Worm (Caenorhabditis elegans) whole organism, late embryonic: Measurements from ENCODE around the gene R08E5.4.

Experiments
- C08G9.2 ChIP-seq: sonication (generic microtip); optimal IDR thresholded peaks from 2 replicates; lab custom pipeline; 2016; ENCODE audit warnings: mild to moderate bottlenecking, missing genetic modification characterization, moderate library complexity, missing compliant biosample characterization
- Y22D7AL.16 ChIP-seq: sonication (generic microtip); optimal IDR thresholded peaks from 2 replicates; lab custom pipeline; 2016; ENCODE audit warnings: missing genetic modification characterization, missing compliant biosample characterization
- ahr-1 ChIP-seq: sonication (generic microtip); optimal IDR thresholded peaks from 2 replicates; lab custom pipeline; 2016; ENCODE audit warnings: missing genetic modification characterization, missing compliant biosample characterization
- ama-1 ChIP-seq: fragments of 150-350 bp; optimal IDR thresholded peaks from 2 replicates; lab custom pipeline; 2014
- ceh-19 ChIP-seq: fragments of 200-800 bp; sonication (Bioruptor generic); optimal IDR thresholded peaks from 2 replicates; lab custom pipeline; 2018; ENCODE audit warnings: mild to moderate bottlenecking, missing genetic modification characterization, missing compliant biosample characterization
- ceh-2 ChIP-seq: sonication (generic microtip); optimal IDR thresholded peaks from 2 replicates; lab custom pipeline; 2016; ENCODE audit warnings: missing genotype, missing genetic modification characterization, missing compliant biosample characterization
- ceh-22 ChIP-seq: sonication (generic microtip); optimal IDR thresholded peaks from 2 replicates; lab custom pipeline; 2017; ENCODE audit warnings: missing biosample characterization, missing genetic modification characterization
- ceh-30 ChIP-seq: fragments of 150-350 bp; optimal IDR thresholded peaks from 2 replicates; lab custom pipeline; 2014; ENCODE audit warnings: missing biosample characterization, missing genetic modification characterization
- ceh-31 ChIP-seq: sonication (generic microtip); optimal IDR thresholded peaks from 2 replicates; lab custom pipeline; 2016; ENCODE audit warnings: missing genetic modification characterization, missing compliant biosample characterization
- ceh-34 ChIP-seq: sonication (generic microtip); optimal IDR thresholded peaks from 2 replicates; lab custom pipeline; 2016; ENCODE audit warnings: mild to moderate bottlenecking, missing genetic modification characterization, missing compliant biosample characterization
- ceh-45 ChIP-seq: fragments of 200-800 bp; sonication (Bioruptor generic); IDR thresholded peaks from 2 replicates; pipeline ENCODE4 v1.3.6; 2022; ENCODE audit warnings: missing genetic modification reagents, missing genetic modification characterization, missing compliant biosample characterization
- ceh-48 ChIP-seq: sonication (generic microtip); optimal IDR thresholded peaks from 2 replicates; lab custom pipeline; 2016; ENCODE audit warnings: missing genetic modification characterization, inconsistent platforms, missing compliant biosample characterization
- ceh-6 ChIP-seq: fragments of 200-800 bp; sonication (Bioruptor generic); optimal IDR thresholded peaks from 2 replicates; lab custom pipeline; 2018; ENCODE audit warnings: mild to moderate bottlenecking, missing genetic modification characterization, missing compliant biosample characterization
- dve-1 ChIP-seq: sonication (generic microtip); optimal IDR thresholded peaks from 2 replicates; lab custom pipeline; 2017; ENCODE audit warnings: antibody characterized with exemption, mild to moderate bottlenecking, missing genetic modification characterization, missing compliant biosample characterization
- ets-4 ChIP-seq: sonication (generic microtip); optimal IDR thresholded peaks from 2 replicates; lab custom pipeline; 2016; ENCODE audit warnings: missing genetic modification characterization, missing compliant biosample characterization
- fax-1 ChIP-seq: sonication (generic microtip); optimal IDR thresholded peaks from 2 replicates; lab custom pipeline; 2016; ENCODE audit warnings: missing genotype, missing genetic modification characterization, missing compliant biosample characterization
- fkh-6 ChIP-seq: sonication (generic microtip); optimal IDR thresholded peaks from 2 replicates; lab custom pipeline; 2016; ENCODE audit warnings: missing genetic modification characterization, missing compliant biosample characterization
- gmeb-2 ChIP-seq: sonication (generic microtip); optimal IDR thresholded peaks from 2 replicates; lab custom pipeline; 2016; ENCODE audit warnings: missing genetic modification characterization, inconsistent platforms, missing compliant biosample characterization
- hlh-13 ChIP-seq: fragments of 200-800 bp; sonication (Bioruptor generic); optimal IDR thresholded peaks from 2 replicates; lab custom pipeline; 2018; ENCODE audit warnings: mild to moderate bottlenecking, missing genetic modification characterization, missing compliant biosample characterization
- hlh-15 ChIP-seq: sonication (generic microtip); optimal IDR thresholded peaks from 2 replicates; lab custom pipeline; 2016; ENCODE audit warnings: missing genetic modification characterization, missing compliant biosample characterization
- hlh-30 ChIP-seq: sonication (generic microtip); optimal IDR thresholded peaks from 2 replicates; lab custom pipeline; 2017; ENCODE audit warnings: antibody characterized with exemption, missing genetic modification characterization, missing compliant biosample characterization; ENCODE audit not compliant: insufficient read depth
- hlh-6 ChIP-seq: sonication (generic microtip); optimal IDR thresholded peaks from 2 replicates; lab custom pipeline; 2016; ENCODE audit warnings: missing genotype, missing genetic modification characterization, missing compliant biosample characterization
- nfya-1 ChIP-seq: sonication (generic microtip); optimal IDR thresholded peaks from 2 replicates; lab custom pipeline; 2017; ENCODE audit warnings: missing genetic modification characterization, mild to moderate bottlenecking, missing compliant biosample characterization, antibody characterized with exemption, moderate library complexity
- nhr-232 ChIP-seq: sonication (generic microtip); optimal IDR thresholded peaks from 2 replicates; lab custom pipeline; 2016; ENCODE audit warnings: missing genetic modification characterization, missing compliant biosample characterization
- npax-4 ChIP-seq: sonication (generic microtip); optimal IDR thresholded peaks from 2 replicates; lab custom pipeline; 2016; ENCODE audit warnings: missing genetic modification characterization, missing compliant biosample characterization
- pat-9 ChIP-seq: fragments of 200-800 bp; sonication (Bioruptor generic); optimal IDR thresholded peaks from 2 replicates; lab custom pipeline; 2018; ENCODE audit warnings: mild to moderate bottlenecking, missing genetic modification characterization, moderate library complexity, missing compliant biosample characterization
- pha-4 ChIP-seq: fragments of 150-350 bp; optimal IDR thresholded peaks from 2 replicates; lab custom pipeline; 2018; ENCODE audit warnings: missing biosample characterization, missing genetic modification reagents, missing genetic modification characterization
- pros-1 ChIP-seq: fragments of 150-350 bp; optimal IDR thresholded peaks from 2 replicates; lab custom pipeline; 2014; ENCODE audit warnings: missing biosample characterization, missing genetic modification reagents, missing genetic modification characterization
- ref-2 ChIP-seq: sonication (generic microtip); optimal IDR thresholded peaks from 2 replicates; lab custom pipeline; 2016; ENCODE audit warnings: missing genetic modification characterization, missing compliant biosample characterization
- sdc-2 ChIP-seq: sonication (generic microtip); optimal IDR thresholded peaks from 2 replicates; lab custom pipeline; 2016; ENCODE audit warnings: missing genotype, missing genetic modification characterization, missing compliant biosample characterization
- syd-9 ChIP-seq: sonication (generic microtip); optimal IDR thresholded peaks from 2 replicates; lab custom pipeline; 2016; ENCODE audit warnings: mild to moderate bottlenecking, missing genetic modification characterization, moderate library complexity, missing compliant biosample characterization
- tbx-2 ChIP-seq: sonication (generic microtip); optimal IDR thresholded peaks from 2 replicates; lab custom pipeline; 2016; ENCODE audit warnings: missing genetic modification characterization, missing compliant biosample characterization
- ttx-3 ChIP-seq: sonication (generic microtip); optimal IDR thresholded peaks from 2 replicates; lab custom pipeline; 2016; ENCODE audit warnings: missing genetic modification reagents, missing genetic modification characterization, missing compliant biosample characterization
- unc-42 ChIP-seq: sonication (generic microtip); optimal IDR thresholded peaks from 2 replicates; lab custom pipeline; 2016; ENCODE audit warnings: missing genotype, missing genetic modification characterization, missing compliant biosample characterization
- unc-55 ChIP-seq: sonication (generic microtip); optimal IDR thresholded peaks from 2 replicates; lab custom pipeline; 2017; ENCODE audit warnings: missing biosample characterization, missing genetic modification reagents, missing genetic modification characterization
- zip-5 ChIP-seq: sonication (generic microtip); optimal IDR thresholded peaks from 2 replicates; lab custom pipeline; 2016; ENCODE audit warnings: missing genetic modification characterization, missing compliant biosample characterization
- ztf-16 ChIP-seq: sonication (generic microtip); optimal IDR thresholded peaks from 2 replicates; lab custom pipeline; 2017; ENCODE audit warnings: missing genetic modification characterization, missing compliant biosample characterization

R08E5.4 gene

ce11 chrV:3768270-3768669 is at the start of gene R08E5.4:
Gene R08E5.4, plus strand, starts transcription at chrV:3768570.
- TF ChIP-seq ceh-2 (tag; lab: Kevin White, UChicago) = no peak
- no peak for TF ChIP-seq ceh-22
- no peak for TF ChIP-seq ahr-1 (tag; lab: Kevin White, UChicago)
- TF ChIP-seq Y22D7AL.16 = no peak
- TF ChIP-seq pha-4 (tag; lab: Kevin White, UChicago) = no peak
- TF ChIP-seq hlh-30 = no peak
- no peak for TF ChIP-seq npax-4 (tag; lab: Kevin White, UChicago)
- no peak for TF ChIP-seq ceh-45 (GFP tag; lab: Robert Waterston, UW)
- TF ChIP-seq ztf-16 (tag; lab: Kevin White, UChicago) = no peak
- TF ChIP-seq nhr-232 = no peak
- no peak for TF ChIP-seq C08G9.2
- no peak for TF ChIP-seq ceh-34 (tag; lab: Kevin White, UChicago)
- no peak for TF ChIP-seq unc-55 (GFP tag; lab: Kevin White, UChicago)
- no peak for TF ChIP-seq fkh-6 (tag; lab: Kevin White, UChicago)

- TF ChIP-seq sdc-2 (tag; lab: Kevin White, UChicago) = no peak
- no peak for TF ChIP-seq zip-5
- no peak for TF ChIP-seq gmeb-2 (tag; lab: Kevin White, UChicago)
- no peak for TF ChIP-seq ceh-22
- TF ChIP-seq ref-2 (tag; lab: Kevin White, UChicago) = no peak
- TF ChIP-seq hlh-6 = no peak
- no peak for TF ChIP-seq fax-1 (tag; lab: Kevin White, UChicago)
- TF ChIP-seq syd-9 (tag; lab: Kevin White, UChicago) = no peak
- no peak for TF ChIP-seq ceh-6 (GFP tag; lab: Kevin White, UChicago)
- TF ChIP-seq ceh-48 (tag; lab: Kevin White, UChicago) = no peak
- TF ChIP-seq ets-4 = no peak
- TF ChIP-seq hlh-13 (GFP tag; lab: Kevin White, UChicago) = no peak
- TF ChIP-seq hlh-15 (tag; lab: Kevin White, UChicago) = no peak
- TF ChIP-seq pha-4 (tag; lab: Kevin White, UChicago) = no peak
- no peak for TF ChIP-seq ttx-3 (tag; lab: Kevin White, UChicago)
- TF ChIP-seq pros-1 (tag; lab: Kevin White, UChicago) = no peak
- no peak for TF ChIP-seq ceh-30
- TF ChIP-seq tbx-2 (tag; lab: Kevin White, UChicago) = no peak
- no peak for TF ChIP-seq unc-55 (GFP tag; lab: Kevin White, UChicago)
Observed at ce11 chrV:3724772-3725171, 43.6 kb upstream of the R08E5.4 start, which contains the start of gene str-30. Gene str-30, plus strand, starts transcription at chrV:3725072.

- TF ChIP-seq ama-1 (lab: Kevin White, UChicago) (no peak), unc-42 (tag; lab: Kevin White, UChicago) (peak; percentile 9), gmeb-2 (tag; lab: Kevin White, UChicago) (no peak)
Observed at ce11 chrV:3738409-3738808, 30.0 kb upstream of the R08E5.4 start.

- TF ChIP-seq unc-55 (GFP tag; lab: Kevin White, UChicago) (no peak), zip-5 (no peak), ceh-19 (no peak), npax-4 (tag; lab: Kevin White, UChicago) (no peak), ahr-1 (tag; lab: Kevin White, UChicago) (no peak), dve-1 (tag; lab: Kevin White, UChicago) (no peak), ceh-31 (tag; lab: Kevin White, UChicago) (no peak), ets-4 (no peak)
- TF ChIP-seq, all 69 proteins: peak for 0
Observed at ce11 chrV:3739302-3739701, 29.1 kb upstream of the R08E5.4 start, which contains the start of gene hpo-36. Gene hpo-36, minus strand, starts transcription at chrV:3739402.

- no peak for TF ChIP-seq dve-1 (tag; lab: Kevin White, UChicago)
- TF ChIP-seq unc-42 (tag; lab: Kevin White, UChicago) = peak; percentile 4
- no peak for TF ChIP-seq pat-9 (tag; lab: Kevin White, UChicago)
- TF ChIP-seq unc-55 (GFP tag; lab: Kevin White, UChicago) = no peak
- no peak for TF ChIP-seq Y22D7AL.16
- peak; percentile 2 for TF ChIP-seq ceh-31 (tag; lab: Kevin White, UChicago)
- peak; percentile 18 for TF ChIP-seq nfya-1 (tag; lab: Kevin White, UChicago)
Observed at ce11 chrV:3743172-3743626, 25.2 kb upstream of the R08E5.4 start, which contains the start of gene mtm-9. Gene mtm-9, plus strand, starts transcription at chrV:3743576.
